Worm (Caenorhabditis elegans): ENCODE results near the gene F36H9.5.

ce11 chrV:1824528-1824927 lies 42.7 kb upstream of the F36H9.5 start:
- TF ChIP-seq nhr-76 (tag; optimal IDR thresholded peaks at IDR 0.05) (no peak), ceh-83 (GFP tag; optimal IDR thresholded peaks at IDR 0.05) (no peak), drap-1 (GFP tag; optimal IDR thresholded peaks at IDR 0.05) (no peak), snpc-4 (tag; optimal IDR thresholded peaks at IDR 0.05) (no peak), unc-62 (GFP tag; optimal IDR thresholded peaks at IDR 0.05) (no peak), unc-39 (tag; optimal IDR thresholded peaks at IDR 0.05) (no peak), pha-4 (tag; optimal IDR thresholded peaks at IDR 0.05) (no peak), nhr-28 (tag; optimal IDR thresholded peaks at IDR 0.05) (no peak), elt-3 (tag; optimal IDR thresholded peaks at IDR 0.05) (no peak), flh-1 (GFP tag; optimal IDR thresholded peaks at IDR 0.05) (no peak), nhr-12 (tag; optimal IDR thresholded peaks at IDR 0.05) (no peak), elt-1 (tag; optimal IDR thresholded peaks at IDR 0.05; ENCODE audit: borderline replicate concordance, insufficient read depth) (no peak), sptf-1 (tag; optimal IDR thresholded peaks at IDR 0.05) (no peak), lin-13 (tag; optimal IDR thresholded peaks at IDR 0.05) (no peak)

Data from whole organism, mixed stage, embryonic.